Worm (Caenorhabditis elegans) whole organism, mixed stage, embryonic: ENCODE results near the gene T22B2.5.
A peak's percentile ranks its signal among the peaks of the same experiment; 100 is the strongest.

ENCODE experiments used
- M03D4.4 ChIP-seq: sonication (generic microtip); optimal IDR thresholded peaks from 2 replicates; lab custom pipeline; 2017; ENCODE audit warnings: mild to moderate bottlenecking, missing genetic modification characterization, missing compliant biosample characterization
- bed-3 ChIP-seq: fragments of 200-800 bp; sonication (Bioruptor generic); optimal IDR thresholded peaks from 3 replicates; lab custom pipeline; 2018; ENCODE audit warnings: mild to moderate bottlenecking, missing genetic modification characterization, moderate library complexity, missing compliant biosample characterization
- blmp-1 ChIP-seq: fragments of 150-350 bp; optimal IDR thresholded peaks from 2 replicates; lab custom pipeline; 2014; ENCODE audit warnings: missing biosample characterization, missing genetic modification characterization
- ceh-39 ChIP-seq: fragments of 150-350 bp; optimal IDR thresholded peaks from 2 replicates; lab custom pipeline; 2014; ENCODE audit warnings: missing biosample characterization, missing genetic modification characterization
- ceh-43 ChIP-seq: fragments of 200-800 bp; sonication (Bioruptor generic); optimal IDR thresholded peaks from 2 replicates; lab custom pipeline; 2018; ENCODE audit warnings: mild to moderate bottlenecking, missing genetic modification characterization, moderate library complexity, missing compliant biosample characterization
- ceh-83 ChIP-seq: fragments of 200-800 bp; sonication (Bioruptor generic); optimal IDR thresholded peaks from 2 replicates; lab custom pipeline; 2018; ENCODE audit warnings: mild to moderate bottlenecking, missing genetic modification characterization, missing compliant biosample characterization
- ces-1 ChIP-seq: fragments of 150-350 bp; optimal IDR thresholded peaks from 2 replicates; lab custom pipeline; 2014; ENCODE audit warnings: missing biosample characterization, missing genetic modification reagents, missing genetic modification characterization
- drap-1 ChIP-seq: fragments of 200-800 bp; sonication (Bioruptor generic); optimal IDR thresholded peaks from 3 replicates; lab custom pipeline; 2018; ENCODE audit warnings: mild to moderate bottlenecking, missing genetic modification characterization, missing compliant biosample characterization
- elt-3 ChIP-seq: fragments of 150-350 bp; optimal IDR thresholded peaks from 2 replicates; lab custom pipeline; 2014; ENCODE audit warnings: missing biosample characterization, missing genetic modification characterization
- flh-1 ChIP-seq: fragments of 200-800 bp; sonication (Bioruptor generic); optimal IDR thresholded peaks from 2 replicates; lab custom pipeline; 2018; ENCODE audit warnings: mild to moderate bottlenecking, missing genetic modification characterization, moderate library complexity, missing compliant biosample characterization
- hlh-1 ChIP-seq: fragments of 150-350 bp; optimal IDR thresholded peaks from 2 replicates; lab custom pipeline; 2014; ENCODE audit warnings: missing biosample characterization, missing genetic modification reagents, missing genetic modification characterization
- lsy-2 ChIP-seq: fragments of 150-350 bp; optimal IDR thresholded peaks from 2 replicates; lab custom pipeline; 2014; ENCODE audit warnings: missing biosample characterization, missing genetic modification characterization
- mls-2 ChIP-seq: sonication (generic microtip); optimal IDR thresholded peaks from 2 replicates; lab custom pipeline; 2016; ENCODE audit warnings: mild to moderate bottlenecking, missing genetic modification characterization, moderate library complexity, missing compliant biosample characterization
- nhr-12 ChIP-seq: fragments of 150-350 bp; optimal IDR thresholded peaks from 2 replicates; lab custom pipeline; 2014; ENCODE audit warnings: missing biosample characterization, missing genetic modification characterization
- nhr-237 ChIP-seq: fragments of 150-350 bp; optimal IDR thresholded peaks from 2 replicates; lab custom pipeline; 2014; ENCODE audit warnings: missing biosample characterization, missing genetic modification characterization
- nhr-28 ChIP-seq: fragments of 150-350 bp; optimal IDR thresholded peaks from 2 replicates; lab custom pipeline; 2014; ENCODE audit warnings: missing biosample characterization, missing genetic modification characterization
- nhr-76 ChIP-seq: sonication (generic microtip); optimal IDR thresholded peaks from 2 replicates; lab custom pipeline; 2017; ENCODE audit warnings: missing biosample characterization, missing genetic modification characterization
- pha-4 ChIP-seq: fragments of 150-350 bp; optimal IDR thresholded peaks from 2 replicates; lab custom pipeline; 2018; ENCODE audit warnings: missing biosample characterization, missing genetic modification reagents, missing genetic modification characterization
- sem-2 ChIP-seq: fragments of 200-800 bp; sonication (Bioruptor generic); optimal IDR thresholded peaks from 2 replicates; lab custom pipeline; 2018; ENCODE audit warnings: mild to moderate bottlenecking, missing genetic modification characterization, missing compliant biosample characterization
- snpc-4 ChIP-seq: fragments of 150-350 bp; optimal IDR thresholded peaks from 2 replicates; lab custom pipeline; 2014; ENCODE audit warnings: missing biosample characterization, missing genetic modification characterization
- sptf-1 ChIP-seq: sonication (generic microtip); optimal IDR thresholded peaks from 2 replicates; lab custom pipeline; 2017; ENCODE audit warnings: mild to moderate bottlenecking, missing genetic modification characterization, moderate library complexity, missing compliant biosample characterization
- tbx-8 ChIP-seq: fragments of 200-800 bp; sonication (Bioruptor generic); optimal IDR thresholded peaks from 2 replicates; lab custom pipeline; 2018; ENCODE audit warnings: mild to moderate bottlenecking, missing genetic modification characterization, moderate library complexity, missing compliant biosample characterization
- unc-120 ChIP-seq: sonication (generic microtip); optimal IDR thresholded peaks from 2 replicates; lab custom pipeline; 2017; ENCODE audit warnings: missing genetic modification characterization, missing compliant biosample characterization; ENCODE audit not compliant: poor library complexity, severe bottlenecking
- unc-39 ChIP-seq: fragments of 150-350 bp; optimal IDR thresholded peaks from 2 replicates; lab custom pipeline; 2014; ENCODE audit warnings: missing biosample characterization, missing genetic modification characterization
- unc-62 ChIP-seq: fragments of 150-350 bp; optimal IDR thresholded peaks from 2 replicates; lab custom pipeline; 2014; ENCODE audit warnings: missing biosample characterization, missing genetic modification reagents, missing genetic modification characterization
- zip-8 ChIP-seq: fragments of 150-350 bp; optimal IDR thresholded peaks from 2 replicates; lab custom pipeline; 2014; ENCODE audit warnings: missing biosample characterization, missing genetic modification characterization
- ztf-11 ChIP-seq: fragments of 150-350 bp; optimal IDR thresholded peaks from 2 replicates; lab custom pipeline; 2014; ENCODE audit warnings: missing biosample characterization, missing genetic modification characterization

Gene T22B2.5

DNA sequence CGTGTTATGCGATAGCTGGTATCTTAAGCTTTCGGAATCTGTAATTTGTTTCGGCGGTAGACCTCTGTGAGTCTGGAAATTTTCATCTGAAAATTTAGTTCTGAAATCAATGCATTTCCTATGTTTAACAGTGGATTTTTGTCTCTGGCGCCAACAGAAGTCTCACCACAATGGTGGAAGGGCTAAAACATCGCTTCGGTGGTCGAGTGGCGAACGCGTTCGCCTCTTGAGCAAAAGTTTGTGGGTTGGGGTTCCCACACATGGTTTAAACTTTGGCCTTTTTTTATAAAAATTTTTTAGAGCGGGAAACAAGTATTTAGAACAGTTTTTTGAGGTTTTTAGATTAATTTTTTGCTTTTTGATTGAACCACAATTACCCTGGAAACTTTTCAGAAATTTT, 38.6 kb upstream of the T22B2.5 start:
- TF ChIP-seq ceh-39 (tag; lab: Kevin White, UChicago) (no peak), bed-3 (GFP tag; lab: Kevin White, UChicago) (no peak), tbx-8 (GFP tag; lab: Kevin White, UChicago) (no peak), M03D4.4 (tag; lab: Kevin White, UChicago) (no peak), ceh-43 (GFP tag; lab: Kevin White, UChicago) (no peak), ces-1 (GFP tag; lab: Kevin White, UChicago) (no peak)

DNA sequence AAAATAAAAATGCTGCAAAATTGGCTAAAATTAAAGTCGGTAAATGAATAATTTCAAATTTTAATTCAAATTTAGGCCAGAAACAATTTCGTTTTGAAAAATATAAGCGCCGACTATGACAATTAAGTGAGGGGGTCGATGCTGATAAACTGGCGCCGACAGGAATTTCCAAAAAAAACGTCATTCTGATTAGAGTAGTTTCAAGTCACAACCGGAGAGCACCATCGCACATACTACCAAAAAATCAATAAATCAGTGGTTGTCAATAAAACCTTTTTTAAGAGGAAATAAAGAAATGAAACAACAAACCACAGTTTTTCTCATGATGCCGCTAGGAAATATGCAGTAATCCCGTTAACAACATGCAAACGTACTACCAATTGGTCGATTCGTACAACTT, 37.8 kb upstream of the T22B2.5 start:
- TF ChIP-seq unc-39: no peak
- no peak for TF ChIP-seq lsy-2 (tag; lab: Kevin White, UChicago)
- TF ChIP-seq nhr-12 (tag; lab: Kevin White, UChicago): no peak
- no peak for TF ChIP-seq unc-62 (GFP tag; lab: Kevin White, UChicago)
- no peak for TF ChIP-seq bed-3 (GFP tag; lab: Kevin White, UChicago)
- no peak for TF ChIP-seq nhr-76
- no peak for TF ChIP-seq ceh-83 (GFP tag; lab: Kevin White, UChicago)
- no peak for TF ChIP-seq ceh-43 (GFP tag; lab: Kevin White, UChicago)
- TF ChIP-seq nhr-28 (tag; lab: Kevin White, UChicago): no peak
- no peak for TF ChIP-seq mls-2
- no peak for TF ChIP-seq sem-2 (GFP tag; lab: Kevin White, UChicago)
- no peak for TF ChIP-seq flh-1 (GFP tag; lab: Kevin White, UChicago)
- TF ChIP-seq unc-120 (tag; lab: Kevin White, UChicago): no peak

DNA sequence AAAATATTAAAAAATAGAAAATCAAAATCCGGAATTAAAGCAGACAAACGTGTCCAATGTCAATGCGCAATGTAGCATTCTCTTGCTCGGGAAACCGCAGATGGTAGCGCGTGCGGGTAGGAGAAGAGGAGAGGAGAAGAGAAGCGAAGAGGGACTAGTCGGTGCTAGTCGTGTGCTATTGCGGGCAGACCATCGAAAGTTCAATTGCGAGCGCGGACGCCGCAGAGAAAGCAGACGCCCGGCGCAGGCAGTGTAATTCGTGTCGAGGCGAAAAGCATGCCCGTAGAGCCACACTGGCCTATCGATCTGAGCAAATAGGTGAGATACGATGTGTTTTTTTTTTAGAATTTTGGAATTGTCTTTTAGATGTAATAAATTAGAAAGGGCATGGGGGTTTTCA, 34.5 kb upstream of the T22B2.5 start:
- TF ChIP-seq pha-4: peak; percentile 39
- TF ChIP-seq nhr-237 (tag; lab: Kevin White, UChicago): no peak
- TF ChIP-seq ces-1 (GFP tag; lab: Kevin White, UChicago): peak; percentile 34
- peak; percentile 88 for TF ChIP-seq unc-120 (tag; lab: Kevin White, UChicago)
- no peak for TF ChIP-seq mls-2
- TF ChIP-seq elt-3 (tag; lab: Kevin White, UChicago): no peak
- TF ChIP-seq ceh-43 (GFP tag; lab: Kevin White, UChicago): no peak
- TF ChIP-seq, all 35 proteins: peak for 3

DNA sequence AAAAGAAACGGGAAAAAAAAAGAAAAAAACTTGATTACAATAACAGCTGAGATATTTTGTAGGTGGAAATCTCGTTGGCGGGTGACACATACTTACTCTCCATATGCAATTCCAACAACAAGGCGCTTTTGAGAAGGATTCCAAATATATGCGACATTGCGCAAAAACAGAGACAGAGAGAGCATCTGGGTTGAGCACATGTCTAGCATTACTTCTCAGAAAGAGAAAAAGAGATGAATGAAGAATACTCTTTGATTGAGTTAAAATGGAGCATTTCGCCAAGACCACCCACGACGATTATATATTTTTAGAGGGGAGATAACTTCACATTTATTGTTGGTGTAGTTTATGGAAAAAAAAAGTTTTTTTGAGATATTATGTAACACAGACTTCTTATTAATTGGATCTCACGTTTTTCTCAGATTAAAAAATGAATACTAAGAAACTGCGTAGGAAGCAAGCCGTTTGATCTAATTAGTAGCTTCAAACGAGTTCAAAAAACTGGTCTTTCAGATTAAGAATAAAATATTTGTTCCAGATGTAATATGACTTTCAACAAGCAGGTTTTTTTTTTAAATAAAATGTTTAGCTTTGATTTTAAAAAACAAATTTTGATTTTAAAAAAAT, 33.9 kb upstream of the T22B2.5 start:
- TF ChIP-seq ces-1 (GFP tag; lab: Kevin White, UChicago) (peak; percentile 77), blmp-1 (tag; lab: Kevin White, UChicago) (no peak), bed-3 (GFP tag; lab: Kevin White, UChicago) (no peak), nhr-12 (tag; lab: Kevin White, UChicago) (no peak), ztf-11 (tag; lab: Kevin White, UChicago) (no peak)
- TF ChIP-seq, all 35 proteins: peak for 1

DNA sequence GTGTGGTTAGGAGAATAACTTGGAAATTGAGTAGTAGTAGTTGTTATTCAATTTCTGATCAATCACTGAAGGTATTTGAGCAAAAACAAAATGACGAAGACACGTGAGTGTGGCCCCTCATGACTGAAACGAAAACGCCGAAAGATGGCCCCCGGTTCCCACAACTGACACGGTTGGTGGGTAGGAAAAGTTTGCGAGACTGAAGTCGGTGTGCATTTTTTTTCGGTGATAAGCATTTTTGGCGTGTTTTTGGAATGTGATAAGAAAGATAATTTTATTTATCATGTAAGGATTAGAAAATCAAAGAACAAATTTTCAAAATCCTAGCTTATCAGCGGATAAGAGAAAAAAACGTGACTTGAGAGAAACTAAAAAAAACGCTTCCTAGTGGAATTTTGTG, 32.9 kb upstream of the T22B2.5 start:
- TF ChIP-seq pha-4 (no peak), unc-62 (GFP tag; lab: Kevin White, UChicago) (no peak), zip-8 (tag; lab: Kevin White, UChicago) (no peak), hlh-1 (tag; lab: Kevin White, UChicago) (no peak), unc-39 (no peak)

DNA sequence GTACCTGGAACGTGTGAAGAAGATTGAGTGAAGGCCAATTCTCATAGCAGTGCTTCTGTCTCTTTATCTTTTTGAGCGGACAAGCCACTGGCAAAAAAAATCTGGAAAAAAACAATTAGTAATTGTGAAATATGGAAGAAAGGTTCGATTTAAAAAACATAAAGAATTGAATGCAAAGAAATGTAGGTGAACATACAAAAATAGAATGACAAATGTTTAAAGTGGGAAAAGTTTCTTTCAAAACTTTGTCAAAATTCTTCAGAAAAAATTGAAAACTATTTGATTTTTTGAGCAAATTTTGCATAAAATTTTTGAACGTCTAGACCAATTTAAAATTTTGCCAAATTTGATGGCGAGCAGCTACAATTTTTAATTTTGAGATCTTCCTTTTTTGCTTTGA, 32.0 kb upstream of the T22B2.5 start, which contains the start of gene ptp-4A2:
ptp-4A2 (minus strand) TSS at position 101 of the 400 bp plus-strand sequence.
- no peak for TF ChIP-seq ces-1 (GFP tag; lab: Kevin White, UChicago)
- no peak for TF ChIP-seq pha-4
- no peak for TF ChIP-seq unc-62 (GFP tag; lab: Kevin White, UChicago)
- no peak for TF ChIP-seq drap-1 (GFP tag; lab: Kevin White, UChicago)
- no peak for TF ChIP-seq blmp-1 (tag; lab: Kevin White, UChicago)
- TF ChIP-seq sptf-1 (tag; lab: Kevin White, UChicago): no peak
- TF ChIP-seq unc-120 (tag; lab: Kevin White, UChicago): no peak
- TF ChIP-seq unc-39: no peak
- no peak for TF ChIP-seq mls-2
- no peak for TF ChIP-seq flh-1 (GFP tag; lab: Kevin White, UChicago)
- TF ChIP-seq snpc-4 (tag; lab: Kevin White, UChicago): no peak
- no peak for TF ChIP-seq lsy-2 (tag; lab: Kevin White, UChicago)
- TF ChIP-seq, all 35 proteins: peak for 0
